Fruit fly (Drosophila melanogaster): ENCODE data around the gene Mkp3.

DNA sequence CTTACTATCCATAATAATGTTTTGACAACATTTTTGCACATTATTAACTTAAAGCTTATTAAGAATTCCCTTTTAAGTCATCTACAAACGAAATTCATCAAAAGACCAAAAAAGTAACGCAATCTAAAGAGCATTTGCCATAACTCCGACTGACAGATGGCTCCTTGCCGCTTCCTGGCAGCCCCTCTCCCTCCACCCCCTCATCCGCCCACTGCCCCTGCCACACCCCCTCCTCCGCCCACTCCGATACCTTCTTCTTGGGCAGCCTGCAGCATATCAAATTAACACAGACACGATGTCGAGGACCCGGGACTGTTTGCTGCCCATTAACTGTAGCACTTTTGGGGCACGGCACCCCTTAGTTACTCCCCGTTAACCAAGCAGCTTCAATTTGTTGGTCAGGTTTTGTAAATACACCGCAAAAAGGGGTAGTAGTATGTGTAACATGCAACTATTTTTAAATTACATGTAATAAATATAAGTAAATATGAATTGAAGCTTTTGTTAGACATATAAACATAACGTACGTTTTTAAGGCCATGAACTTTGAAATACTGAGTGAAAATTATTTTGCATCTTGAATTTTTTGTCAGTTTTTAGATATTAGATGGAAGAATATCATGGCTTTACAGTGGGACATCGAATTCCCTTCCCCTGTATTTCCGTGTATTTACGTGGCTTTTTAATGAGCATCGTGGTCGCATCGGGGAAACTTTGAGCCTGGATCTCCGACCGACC, 50.9 kb downstream of the Mkp3 start:
- TF ChIP-seq psq (GFP tag; optimal IDR thresholded peaks at IDR 0.05) (peak; percentile 53), Dfd (GFP tag; optimal IDR thresholded peaks at IDR 0.05) (peak; percentile 68), ey (GFP tag; optimal IDR thresholded peaks at IDR 0.05) (peak; percentile 44), h (GFP tag; optimal IDR thresholded peaks at IDR 0.05) (peak; percentile 57), tai (GFP tag; optimal IDR thresholded peaks at IDR 0.05) (no peak), Sp1 (GFP tag; optimal IDR thresholded peaks at IDR 0.05) (peak; percentile 70), GATAd (GFP tag; optimal IDR thresholded peaks at IDR 0.05) (no peak)

Measured in whole organism, wandering third instar larva.